Worm (Caenorhabditis elegans) whole organism, L2 larva: ENCODE measurements around the gene F54D8.10.
A peak's percentile ranks its signal among the peaks of the same experiment; 100 is the strongest.

Experiments
- F13H6.1 ChIP-seq: sonication (generic microtip); optimal IDR thresholded peaks from 2 replicates; lab custom pipeline; 2016; ENCODE audit warnings: missing genetic modification characterization, missing compliant biosample characterization
- Y55F3AM.14 ChIP-seq: fragments of 200-800 bp; sonication (Bioruptor generic); optimal IDR thresholded peaks from 2 replicates; lab custom pipeline; 2018; ENCODE audit warnings: mild to moderate bottlenecking, missing genetic modification characterization, missing compliant biosample characterization
- ceh-82 ChIP-seq: fragments of 150-350 bp; optimal IDR thresholded peaks from 2 replicates; lab custom pipeline; 2014; ENCODE audit warnings: missing biosample characterization, missing genetic modification characterization
- lin-11 ChIP-seq: fragments of 150-350 bp; sonication (generic microtip); optimal IDR thresholded peaks from 2 replicates; lab custom pipeline; 2014; ENCODE audit warnings: missing biosample characterization, missing genetic modification characterization, inconsistent platforms, mixed read lengths
- lsy-2 ChIP-seq, 2 experiments: fragments of 150-350 bp in 1 of 2; sonication (generic microtip) in 1 of 2; optimal IDR thresholded peaks; 2 replicates each; lab custom pipeline; 2014 to 2017; ENCODE audit warnings: missing biosample characterization in 2 of 2, missing genetic modification characterization in 2 of 2
- nhr-11 ChIP-seq: fragments of 150-350 bp; optimal IDR thresholded peaks from 2 replicates; lab custom pipeline; 2014; ENCODE audit warnings: missing biosample characterization, missing genetic modification characterization
- nhr-129 ChIP-seq: fragments of 150-350 bp; optimal IDR thresholded peaks from 2 replicates; lab custom pipeline; 2014; ENCODE audit warnings: missing biosample characterization, missing genetic modification characterization
- peb-1 ChIP-seq: fragments of 150-350 bp; optimal IDR thresholded peaks from 2 replicates; lab custom pipeline; 2014; ENCODE audit warnings: missing biosample characterization, missing genetic modification characterization
- sem-4 ChIP-seq: fragments of 150-350 bp; optimal IDR thresholded peaks from 2 replicates; lab custom pipeline; 2014; ENCODE audit warnings: missing biosample characterization, missing genetic modification reagents, missing genetic modification characterization
- sma-3 ChIP-seq: sonication (generic microtip); optimal IDR thresholded peaks from 2 replicates; lab custom pipeline; 2016; ENCODE audit warnings: missing genetic modification reagents, missing genetic modification characterization, missing compliant biosample characterization
- sma-9 ChIP-seq, 2 experiments: fragments of 150-350 bp in 1 of 2; sonication (generic microtip) in 1 of 2; optimal IDR thresholded peaks; 2 replicates each; lab custom pipeline; 2014 to 2016; ENCODE audit warnings: missing genetic modification characterization in 2 of 2, mild to moderate bottlenecking in 1 of 2, missing biosample characterization in 1 of 2, missing compliant biosample characterization in 1 of 2, missing genetic modification reagents in 1 of 2, moderate library complexity in 1 of 2
- snpc-4 ChIP-seq: fragments of 150-350 bp; optimal IDR thresholded peaks from 2 replicates; lab custom pipeline; 2014; ENCODE audit warnings: missing biosample characterization, missing genetic modification characterization
- zag-1 ChIP-seq: fragments of 150-350 bp; optimal IDR thresholded peaks from 2 replicates; lab custom pipeline; 2014; ENCODE audit warnings: missing biosample characterization, missing genetic modification characterization
- ztf-4 ChIP-seq: fragments of 150-350 bp; optimal IDR thresholded peaks from 2 replicates; lab custom pipeline; 2014; ENCODE audit warnings: missing biosample characterization, missing genetic modification characterization

Gene F54D8.10

DNA sequence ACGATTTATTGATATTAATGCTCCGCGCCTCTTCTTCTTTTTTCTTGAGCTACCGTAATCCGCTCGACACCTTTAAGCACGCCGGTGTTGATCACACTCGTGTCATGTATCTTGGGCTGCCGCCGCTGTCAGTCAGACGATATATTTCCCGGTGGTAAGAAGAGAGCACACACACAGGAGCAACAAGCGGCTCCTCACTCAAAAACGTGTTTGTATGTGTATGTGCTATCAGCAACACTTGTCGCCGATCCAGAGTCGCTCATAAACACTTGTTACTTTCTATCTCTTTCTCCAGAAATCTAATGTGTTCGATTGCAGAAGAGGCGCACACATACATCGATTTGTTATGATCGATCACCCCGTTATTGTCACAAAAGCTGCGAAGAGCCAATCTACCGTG is 46.0 kb downstream of the F54D8.10 start:
- peak; percentile 36 for TF ChIP-seq sma-9 (GFP tag; optimal IDR thresholded peaks at IDR 0.05; lab: Kevin White, UChicago)
- TF ChIP-seq sma-9 (tag; optimal IDR thresholded peaks at IDR 0.05; lab: Kevin White, UChicago), result no peak
- TF ChIP-seq peb-1 (tag; lab: Kevin White, UChicago), result no peak
- no peak for TF ChIP-seq nhr-11 (tag; lab: Kevin White, UChicago)
- no peak for TF ChIP-seq zag-1 (tag; lab: Kevin White, UChicago)
- TF ChIP-seq lsy-2 (tag; optimal IDR thresholded peaks at IDR 0.05; lab: Kevin White, UChicago), result peak in 1 of 2 experiments; percentile 67
- TF ChIP-seq F13H6.1, result peak; percentile 56

- TF ChIP-seq nhr-129 (tag; lab: Kevin White, UChicago) (peak; percentile 6), sma-3 (GFP tag; lab: Kevin White, UChicago) (peak; percentile 36), lsy-2 (tag; optimal IDR thresholded peaks at IDR 0.05; lab: Kevin White, UChicago) (peak in 1 of 2 experiments; percentile 1), ztf-4 (tag; lab: Kevin White, UChicago) (no peak), snpc-4 (no peak)
These were observed 47.3 kb downstream of the F54D8.10 start for ce11 chrIII:5141935-5142334.

DNA sequence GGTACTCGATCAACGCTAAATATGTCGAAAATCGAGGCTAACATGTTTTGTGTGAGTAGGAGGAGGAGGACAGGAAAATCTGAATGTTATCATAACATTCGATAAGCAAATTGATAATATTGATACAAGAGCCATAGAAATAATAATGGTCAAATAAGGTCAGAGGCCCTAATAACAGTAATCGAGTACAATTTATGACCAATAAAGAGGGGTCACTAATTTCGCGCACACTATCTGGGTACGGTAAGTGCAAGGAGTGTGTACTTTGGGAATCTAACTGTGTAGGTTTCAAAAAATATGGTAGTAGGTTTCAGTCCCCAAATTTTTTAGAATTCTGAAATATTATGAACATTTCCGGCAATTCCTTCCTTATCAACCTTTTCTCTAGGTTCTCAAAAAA is 48.9 kb downstream of the F54D8.10 start:
- TF ChIP-seq ceh-82 (tag; lab: Kevin White, UChicago) (no peak), Y55F3AM.14 (no peak), lin-11 (tag; lab: Kevin White, UChicago) (no peak), sma-9 (GFP tag; optimal IDR thresholded peaks at IDR 0.05; lab: Kevin White, UChicago) (no peak), sma-9 (tag; optimal IDR thresholded peaks at IDR 0.05; lab: Kevin White, UChicago) (no peak), zag-1 (tag; lab: Kevin White, UChicago) (no peak), sem-4 (tag; lab: Kevin White, UChicago) (no peak)

ce11 chrIII:5144169-5144568 is 49.6 kb downstream of the F54D8.10 start:
- peak; percentile 0 for TF ChIP-seq sma-9 (GFP tag; optimal IDR thresholded peaks at IDR 0.05; lab: Kevin White, UChicago)
- TF ChIP-seq sma-9 (tag; optimal IDR thresholded peaks at IDR 0.05; lab: Kevin White, UChicago), result no peak
- peak; percentile 34 for TF ChIP-seq nhr-129 (tag; lab: Kevin White, UChicago)
- no peak for TF ChIP-seq ceh-82 (tag; lab: Kevin White, UChicago)
